Worm (Caenorhabditis elegans) whole organism, young adult: ENCODE data around the gene sma-1.

Source experiments
- B0019.2 ChIP-seq: fragments of 200-800 bp; sonication (Bioruptor generic); conservative IDR thresholded peaks from 2 replicates; pipeline ENCODE4 v1.3.6; 2022; ENCODE audit warnings: missing genetic modification reagents, missing genetic modification characterization, missing compliant biosample characterization
- B0261.1 ChIP-seq: sonication (generic microtip); optimal IDR thresholded peaks from 2 replicates; lab custom pipeline; 2016; ENCODE audit warnings: mild to moderate bottlenecking, missing genetic modification characterization, moderate library complexity, missing compliant biosample characterization
- C06A6.2 ChIP-seq: fragments of 200-800 bp; sonication (Bioruptor generic); conservative IDR thresholded peaks from 2 replicates; pipeline ENCODE4 v1.3.6; 2022; ENCODE audit warnings: missing genetic modification characterization, missing compliant biosample characterization
- D2030.7 ChIP-seq: fragments of 200-800 bp; sonication (Bioruptor generic); IDR thresholded peaks from 2 replicates; pipeline ENCODE4 v1.3.6; 2022; ENCODE audit warnings: missing genetic modification reagents, missing genetic modification characterization, missing compliant biosample characterization
- F22D6.2 ChIP-seq: sonication (generic microtip); optimal IDR thresholded peaks from 2 replicates; lab custom pipeline; 2016; ENCODE audit warnings: mild to moderate bottlenecking, missing genetic modification characterization, missing compliant biosample characterization
- F37B4.10 ChIP-seq: fragments of 200-800 bp; sonication (Bioruptor generic); IDR thresholded peaks from 2 replicates; pipeline ENCODE4 v1.3.6; 2022; ENCODE audit warnings: missing genetic modification characterization, missing compliant biosample characterization
- F57C9.4 ChIP-seq: sonication (generic microtip); optimal IDR thresholded peaks from 2 replicates; lab custom pipeline; 2017; ENCODE audit warnings: mild to moderate bottlenecking, missing genetic modification characterization, missing compliant biosample characterization
- Y53G8AR.9 ChIP-seq: fragments of 200-800 bp; sonication (Bioruptor generic); conservative IDR thresholded peaks from 2 replicates; pipeline ENCODE4 v1.3.6; 2022; ENCODE audit warnings: missing genetic modification reagents, missing genetic modification characterization, missing compliant biosample characterization
- Y56A3A.18 ChIP-seq: fragments of 200-800 bp; sonication (Bioruptor generic); IDR thresholded peaks from 2 replicates; pipeline ENCODE4 v1.3.6; 2022; ENCODE audit warnings: missing genetic modification reagents, missing genetic modification characterization, missing compliant biosample characterization
- ama-1 ChIP-seq, 3 experiments: fragments of 150-350 bp in 1 of 3; sonication (generic microtip) in 2 of 3; optimal IDR thresholded peaks; 2 replicates each; lab custom pipeline; 2014 to 2018; ENCODE audit warnings: missing biosample characterization in 2 of 3, missing genetic modification characterization in 2 of 3, missing genetic modification reagents in 2 of 3
- aptf-3 ChIP-seq: fragments of 200-800 bp; sonication (Bioruptor generic); IDR thresholded peaks from 2 replicates; pipeline ENCODE4 v1.3.6; 2022; ENCODE audit warnings: missing genetic modification characterization, missing compliant biosample characterization
- attf-3 ChIP-seq: fragments of 200-800 bp; sonication (Bioruptor generic); conservative IDR thresholded peaks from 2 replicates; pipeline ENCODE4 v1.3.6; 2022; ENCODE audit warnings: missing genetic modification reagents, missing genetic modification characterization, missing compliant biosample characterization
- cebp-2 ChIP-seq: fragments of 200-800 bp; sonication (Bioruptor generic); IDR thresholded peaks from 2 replicates; pipeline ENCODE4 v1.3.6; 2022; ENCODE audit warnings: missing genetic modification characterization, missing compliant biosample characterization
- ceh-27 ChIP-seq: fragments of 200-800 bp; sonication (Bioruptor generic); optimal IDR thresholded peaks from 2 replicates; lab custom pipeline; 2018; ENCODE audit warnings: mild to moderate bottlenecking, missing genetic modification characterization, moderate library complexity, missing compliant biosample characterization
- die-1 ChIP-seq: sonication (generic microtip); optimal IDR thresholded peaks from 2 replicates; lab custom pipeline; 2016; ENCODE audit warnings: missing genotype, mild to moderate bottlenecking, missing genetic modification characterization, missing compliant biosample characterization
- dox-1 ChIP-seq: fragments of 200-800 bp; sonication (Bioruptor generic); IDR thresholded peaks from 2 replicates; pipeline ENCODE4 v1.3.6; 2022; ENCODE audit warnings: missing genetic modification reagents, missing genetic modification characterization, missing compliant biosample characterization
- efl-1 ChIP-seq: fragments of 150-350 bp; optimal IDR thresholded peaks from 2 replicates; lab custom pipeline; 2014; ENCODE audit warnings: missing biosample characterization, missing genetic modification reagents, missing genetic modification characterization
- egl-18 ChIP-seq: fragments of 200-800 bp; sonication (Bioruptor generic); IDR thresholded peaks from 2 replicates; pipeline ENCODE4 v1.3.6; 2022; ENCODE audit warnings: missing genetic modification reagents, missing genetic modification characterization, missing compliant biosample characterization
- hlh-26 ChIP-seq: fragments of 200-800 bp; sonication (Bioruptor generic); conservative IDR thresholded peaks from 2 replicates; pipeline ENCODE4 v1.3.6; 2022; ENCODE audit warnings: missing genetic modification reagents, missing genetic modification characterization, missing compliant biosample characterization
- lag-1 ChIP-seq: fragments of 200-800 bp; sonication (Bioruptor generic); IDR thresholded peaks from 2 replicates; pipeline ENCODE4 v1.3.6; 2022; ENCODE audit warnings: missing genetic modification reagents, missing genetic modification characterization, missing compliant biosample characterization
- let-607 ChIP-seq, 2 experiments: fragments of 200-800 bp in 1 of 2; sonication (Bioruptor generic) in 1 of 2; sonication (generic microtip) in 1 of 2; optimal IDR thresholded peaks; 2 replicates each; lab custom pipeline; 2016 to 2018; ENCODE audit warnings: mild to moderate bottlenecking in 2 of 2, missing compliant biosample characterization in 2 of 2, missing genetic modification characterization in 2 of 2, moderate library complexity in 2 of 2, missing genotype in 1 of 2
- lin-35 ChIP-seq, 3 experiments: fragments of 150-350 bp in 2 of 3; sonication (generic microtip) in 1 of 3; optimal IDR thresholded peaks; 2 replicates each; lab custom pipeline; 2014 to 2018; ENCODE audit warnings: missing biosample characterization in 3 of 3, missing genetic modification characterization in 3 of 3, missing genetic modification reagents in 3 of 3
- lin-40 ChIP-seq: sonication (generic microtip); optimal IDR thresholded peaks from 2 replicates; lab custom pipeline; 2016; ENCODE audit warnings: missing genetic modification characterization, mild to moderate bottlenecking, missing compliant biosample characterization, missing genotype, missing genetic modification reagents
- lin-54 ChIP-seq: fragments of 200-800 bp; sonication (Bioruptor generic); optimal IDR thresholded peaks from 2 replicates; lab custom pipeline; 2018; ENCODE audit warnings: mild to moderate bottlenecking, missing genetic modification characterization, missing compliant biosample characterization
- madf-3 ChIP-seq: fragments of 200-800 bp; sonication (Bioruptor generic); IDR thresholded peaks from 2 replicates; pipeline ENCODE4 v1.3.6; 2022; ENCODE audit warnings: missing genetic modification reagents, missing genetic modification characterization, missing compliant biosample characterization
- mxl-1 ChIP-seq: sonication (generic microtip); optimal IDR thresholded peaks from 2 replicates; lab custom pipeline; 2016; ENCODE audit warnings: missing genetic modification characterization, missing compliant biosample characterization
- snpc-1.1 ChIP-seq: sonication (generic microtip); optimal IDR thresholded peaks from 2 replicates; lab custom pipeline; 2017; ENCODE audit warnings: missing genetic modification characterization, mild to moderate bottlenecking, missing compliant biosample characterization, antibody characterized with exemption, moderate library complexity, missing genotype, missing genetic modification reagents; ENCODE audit not compliant: insufficient read depth
- snpc-1.3 ChIP-seq: sonication (generic microtip); optimal IDR thresholded peaks from 2 replicates; lab custom pipeline; 2017; ENCODE audit warnings: missing genetic modification characterization, mild to moderate bottlenecking, missing compliant biosample characterization, antibody characterized with exemption, moderate library complexity, missing genotype, missing genetic modification reagents; ENCODE audit not compliant: insufficient read depth
- snpc-3.4 ChIP-seq: sonication (generic microtip); optimal IDR thresholded peaks from 2 replicates; lab custom pipeline; 2017; ENCODE audit warnings: missing genetic modification characterization, mild to moderate bottlenecking, missing compliant biosample characterization, antibody characterized with exemption, moderate library complexity, missing genotype, missing genetic modification reagents
- xnd-1 ChIP-seq: sonication (generic microtip); optimal IDR thresholded peaks from 2 replicates; lab custom pipeline; 2016; ENCODE audit warnings: missing genotype, missing genetic modification reagents, missing genetic modification characterization, missing compliant biosample characterization
- ztf-18 ChIP-seq: sonication (generic microtip); optimal IDR thresholded peaks from 2 replicates; lab custom pipeline; 2016; ENCODE audit warnings: missing genotype, mild to moderate bottlenecking, missing genetic modification characterization, missing compliant biosample characterization
- ztf-26 ChIP-seq: sonication (generic microtip); optimal IDR thresholded peaks from 2 replicates; lab custom pipeline; 2017; ENCODE audit warnings: missing genetic modification characterization, missing compliant biosample characterization
- ztf-28 ChIP-seq: fragments of 200-800 bp; sonication (Bioruptor generic); IDR thresholded peaks from 2 replicates; pipeline ENCODE4 v1.3.6; 2022; ENCODE audit warnings: missing genetic modification reagents, missing genetic modification characterization, missing compliant biosample characterization
- ztf-3 ChIP-seq: fragments of 200-800 bp; sonication (Bioruptor generic); optimal IDR thresholded peaks from 2 replicates; lab custom pipeline; 2018; ENCODE audit warnings: mild to moderate bottlenecking, missing genetic modification characterization, missing compliant biosample characterization

Gene sma-1

ce11 chrV:11953621-11954020, 54.4 kb downstream of the sma-1 start:
- TF ChIP-seq egl-18, result no peak
- TF ChIP-seq xnd-1 (tag; lab: Kevin White, UChicago), result no peak
- TF ChIP-seq lag-1, result no peak
- no peak for TF ChIP-seq cebp-2
- no peak for TF ChIP-seq B0019.2 (GFP tag; lab: Robert Waterston, UW)
- no peak for TF ChIP-seq ztf-18
- no peak for TF ChIP-seq hlh-26 (GFP tag; lab: Robert Waterston, UW)
- no peak for TF ChIP-seq die-1 (tag; lab: Kevin White, UChicago)

ce11 chrV:11955617-11956016, 56.4 kb downstream of the sma-1 start:
- TF ChIP-seq attf-3 (GFP tag; lab: Robert Waterston, UW) (no peak), snpc-1.1 (no peak), lin-35 (GFP tag; optimal IDR thresholded peaks at IDR 0.05; lab: Kevin White, UChicago) (no peak), aptf-3 (GFP tag; lab: Robert Waterston, UW) (no peak), madf-3 (GFP tag; lab: Robert Waterston, UW) (no peak), dox-1 (GFP tag; lab: Robert Waterston, UW) (no peak), Y56A3A.18 (no peak), mxl-1 (no peak), lin-54 (no peak)

- TF ChIP-seq mxl-1 (no peak), ceh-27 (GFP tag; lab: Kevin White, UChicago) (no peak), die-1 (tag; lab: Kevin White, UChicago) (no peak), snpc-3.4 (tag; lab: Kevin White, UChicago) (no peak), ztf-26 (tag; lab: Kevin White, UChicago) (no peak), F57C9.4 (no peak), B0261.1 (no peak), lin-40 (tag; lab: Kevin White, UChicago) (no peak), B0019.2 (GFP tag; lab: Robert Waterston, UW) (no peak), C06A6.2 (no peak), Y53G8AR.9 (GFP tag; lab: Robert Waterston, UW) (no peak), F37B4.10 (GFP tag; lab: Robert Waterston, UW) (no peak), ama-1 (optimal IDR thresholded peaks at IDR 0.05; lab: Kevin White, UChicago) (no peak), ama-1 (GFP tag; optimal IDR thresholded peaks at IDR 0.05; lab: Kevin White, UChicago) (no peak), F22D6.2 (tag; lab: Kevin White, UChicago) (no peak), D2030.7 (GFP tag; lab: Robert Waterston, UW) (no peak), ztf-28 (GFP tag; lab: Robert Waterston, UW) (no peak), let-607 (tag; optimal IDR thresholded peaks at IDR 0.05; lab: Kevin White, UChicago) (no peak), efl-1 (GFP tag; lab: Kevin White, UChicago) (no peak), ztf-3 (GFP tag; lab: Kevin White, UChicago) (no peak), snpc-1.3 (tag; lab: Kevin White, UChicago) (no peak)
Measured at ce11 chrV:11958343-11959291, 59.4 kb downstream of the sma-1 start, which contains the start of gene F58H1.5. F58H1.5 (plus strand) TSS chrV:11958393.
